Worm (Caenorhabditis elegans) whole organism, mixed stage, embryonic: ENCODE measurements around the gene ace-1.

Experiments used
- M03D4.4 ChIP-seq: sonication (generic microtip); optimal IDR thresholded peaks from 2 replicates; lab custom pipeline; 2017; ENCODE audit warnings: mild to moderate bottlenecking, missing genetic modification characterization, missing compliant biosample characterization
- bed-3 ChIP-seq: fragments of 200-800 bp; sonication (Bioruptor generic); optimal IDR thresholded peaks from 3 replicates; lab custom pipeline; 2018; ENCODE audit warnings: mild to moderate bottlenecking, missing genetic modification characterization, moderate library complexity, missing compliant biosample characterization
- blmp-1 ChIP-seq: fragments of 150-350 bp; optimal IDR thresholded peaks from 2 replicates; lab custom pipeline; 2014; ENCODE audit warnings: missing biosample characterization, missing genetic modification characterization
- ceh-39 ChIP-seq: fragments of 150-350 bp; optimal IDR thresholded peaks from 2 replicates; lab custom pipeline; 2014; ENCODE audit warnings: missing biosample characterization, missing genetic modification characterization
- ceh-43 ChIP-seq: fragments of 200-800 bp; sonication (Bioruptor generic); optimal IDR thresholded peaks from 2 replicates; lab custom pipeline; 2018; ENCODE audit warnings: mild to moderate bottlenecking, missing genetic modification characterization, moderate library complexity, missing compliant biosample characterization
- ceh-83 ChIP-seq: fragments of 200-800 bp; sonication (Bioruptor generic); optimal IDR thresholded peaks from 2 replicates; lab custom pipeline; 2018; ENCODE audit warnings: mild to moderate bottlenecking, missing genetic modification characterization, missing compliant biosample characterization
- ces-1 ChIP-seq: fragments of 150-350 bp; optimal IDR thresholded peaks from 2 replicates; lab custom pipeline; 2014; ENCODE audit warnings: missing biosample characterization, missing genetic modification reagents, missing genetic modification characterization
- cnd-1 ChIP-seq: fragments of 200-800 bp; sonication (Bioruptor generic); optimal IDR thresholded peaks from 2 replicates; lab custom pipeline; 2018; ENCODE audit warnings: mild to moderate bottlenecking, missing genetic modification characterization, missing compliant biosample characterization
- drap-1 ChIP-seq: fragments of 200-800 bp; sonication (Bioruptor generic); optimal IDR thresholded peaks from 3 replicates; lab custom pipeline; 2018; ENCODE audit warnings: mild to moderate bottlenecking, missing genetic modification characterization, missing compliant biosample characterization
- elt-1 ChIP-seq: sonication (generic microtip); optimal IDR thresholded peaks from 2 replicates; lab custom pipeline; 2017; ENCODE audit warnings: missing genetic modification characterization, mild to moderate bottlenecking, missing compliant biosample characterization, antibody characterized with exemption, moderate library complexity, borderline replicate concordance; ENCODE audit not compliant: insufficient read depth
- elt-3 ChIP-seq: fragments of 150-350 bp; optimal IDR thresholded peaks from 2 replicates; lab custom pipeline; 2014; ENCODE audit warnings: missing biosample characterization, missing genetic modification characterization
- flh-1 ChIP-seq: fragments of 200-800 bp; sonication (Bioruptor generic); optimal IDR thresholded peaks from 2 replicates; lab custom pipeline; 2018; ENCODE audit warnings: mild to moderate bottlenecking, missing genetic modification characterization, moderate library complexity, missing compliant biosample characterization
- ham-2 ChIP-seq: fragments of 200-800 bp; sonication (Bioruptor generic); optimal IDR thresholded peaks from 2 replicates; lab custom pipeline; 2018; ENCODE audit warnings: mild to moderate bottlenecking, missing genetic modification characterization, missing compliant biosample characterization
- hlh-1 ChIP-seq: fragments of 150-350 bp; optimal IDR thresholded peaks from 2 replicates; lab custom pipeline; 2014; ENCODE audit warnings: missing biosample characterization, missing genetic modification reagents, missing genetic modification characterization
- lin-13 ChIP-seq: fragments of 150-350 bp; optimal IDR thresholded peaks from 2 replicates; lab custom pipeline; 2014; ENCODE audit warnings: missing biosample characterization, missing genetic modification characterization
- lin-32 ChIP-seq: fragments of 200-800 bp; sonication (Bioruptor generic); optimal IDR thresholded peaks from 2 replicates; lab custom pipeline; 2018; ENCODE audit warnings: mild to moderate bottlenecking, missing genetic modification characterization, missing compliant biosample characterization
- mep-1 ChIP-seq: fragments of 150-350 bp; optimal IDR thresholded peaks from 2 replicates; lab custom pipeline; 2017; ENCODE audit warnings: missing biosample characterization, missing genetic modification reagents, missing genetic modification characterization, inconsistent platforms
- mls-2 ChIP-seq: sonication (generic microtip); optimal IDR thresholded peaks from 2 replicates; lab custom pipeline; 2016; ENCODE audit warnings: mild to moderate bottlenecking, missing genetic modification characterization, moderate library complexity, missing compliant biosample characterization
- nhr-2 ChIP-seq: fragments of 150-350 bp; optimal IDR thresholded peaks from 2 replicates; lab custom pipeline; 2014; ENCODE audit warnings: missing biosample characterization, missing genetic modification characterization
- nhr-237 ChIP-seq: fragments of 150-350 bp; optimal IDR thresholded peaks from 2 replicates; lab custom pipeline; 2014; ENCODE audit warnings: missing biosample characterization, missing genetic modification characterization
- nhr-28 ChIP-seq: fragments of 150-350 bp; optimal IDR thresholded peaks from 2 replicates; lab custom pipeline; 2014; ENCODE audit warnings: missing biosample characterization, missing genetic modification characterization
- pha-4 ChIP-seq: fragments of 150-350 bp; optimal IDR thresholded peaks from 2 replicates; lab custom pipeline; 2018; ENCODE audit warnings: missing biosample characterization, missing genetic modification reagents, missing genetic modification characterization
- sem-2 ChIP-seq: fragments of 200-800 bp; sonication (Bioruptor generic); optimal IDR thresholded peaks from 2 replicates; lab custom pipeline; 2018; ENCODE audit warnings: mild to moderate bottlenecking, missing genetic modification characterization, missing compliant biosample characterization
- snpc-4 ChIP-seq: fragments of 150-350 bp; optimal IDR thresholded peaks from 2 replicates; lab custom pipeline; 2014; ENCODE audit warnings: missing biosample characterization, missing genetic modification characterization
- sptf-1 ChIP-seq: sonication (generic microtip); optimal IDR thresholded peaks from 2 replicates; lab custom pipeline; 2017; ENCODE audit warnings: mild to moderate bottlenecking, missing genetic modification characterization, moderate library complexity, missing compliant biosample characterization
- tbx-8 ChIP-seq: fragments of 200-800 bp; sonication (Bioruptor generic); optimal IDR thresholded peaks from 2 replicates; lab custom pipeline; 2018; ENCODE audit warnings: mild to moderate bottlenecking, missing genetic modification characterization, moderate library complexity, missing compliant biosample characterization
- unc-120 ChIP-seq: sonication (generic microtip); optimal IDR thresholded peaks from 2 replicates; lab custom pipeline; 2017; ENCODE audit warnings: missing genetic modification characterization, missing compliant biosample characterization; ENCODE audit not compliant: poor library complexity, severe bottlenecking
- unc-39 ChIP-seq: fragments of 150-350 bp; optimal IDR thresholded peaks from 2 replicates; lab custom pipeline; 2014; ENCODE audit warnings: missing biosample characterization, missing genetic modification characterization
- unc-62 ChIP-seq: fragments of 150-350 bp; optimal IDR thresholded peaks from 2 replicates; lab custom pipeline; 2014; ENCODE audit warnings: missing biosample characterization, missing genetic modification reagents, missing genetic modification characterization
- zip-8 ChIP-seq: fragments of 150-350 bp; optimal IDR thresholded peaks from 2 replicates; lab custom pipeline; 2014; ENCODE audit warnings: missing biosample characterization, missing genetic modification characterization
- ztf-11 ChIP-seq: fragments of 150-350 bp; optimal IDR thresholded peaks from 2 replicates; lab custom pipeline; 2014; ENCODE audit warnings: missing biosample characterization, missing genetic modification characterization

ace-1 gene

DNA sequence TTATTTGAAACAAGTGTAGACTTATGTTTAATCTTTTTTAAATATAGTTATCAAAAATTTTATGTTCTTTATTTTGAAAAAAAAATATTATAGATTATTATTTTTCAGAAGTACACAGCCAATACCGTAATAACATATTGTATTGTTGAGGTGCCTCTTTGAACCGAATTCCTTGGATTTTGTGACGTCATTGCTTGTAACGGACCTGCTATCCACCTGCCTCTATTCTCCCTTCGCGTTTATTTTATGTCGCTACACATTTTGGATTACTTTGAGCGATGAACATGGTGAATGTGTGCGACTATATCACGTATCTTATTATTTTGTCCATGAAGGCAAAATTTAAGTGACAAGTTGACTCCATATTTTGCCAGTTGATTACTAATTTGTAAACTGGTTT is 39.9 kb upstream of the ace-1 start:
- TF ChIP-seq zip-8 (tag; lab: Kevin White, UChicago) (peak; percentile 8), mls-2 (no peak)

ce11 chrX:16328328-16328727 is 38.8 kb upstream of the ace-1 start, which contains the start of gene C11G6.2:
TSS of gene C11G6.2 (plus strand) at chrX:16328628.
- TF ChIP-seq blmp-1 (no peak), nhr-2 (no peak), mls-2 (no peak), ces-1 (GFP tag; lab: Kevin White, UChicago) (no peak), ham-2 (no peak), elt-3 (no peak), unc-39 (tag; lab: Kevin White, UChicago) (no peak), nhr-237 (tag; lab: Kevin White, UChicago) (no peak), sptf-1 (tag; lab: Kevin White, UChicago) (no peak), unc-120 (no peak), bed-3 (no peak), nhr-28 (no peak)

ce11 chrX:16331425-16331824 is 35.7 kb upstream of the ace-1 start:
- TF ChIP-seq unc-39 (tag; lab: Kevin White, UChicago) (no peak), elt-1 (tag; lab: Kevin White, UChicago) (no peak), sem-2 (GFP tag; lab: Kevin White, UChicago) (no peak), hlh-1 (tag; lab: Kevin White, UChicago) (no peak), cnd-1 (tag; lab: Kevin White, UChicago) (no peak)
- TF ChIP-seq, all 35 proteins: peak for 0

ce11 chrX:16331932-16332485 is 35.1 kb upstream of the ace-1 start, which contains the start of gene taf-3:
TSS of gene taf-3 (plus strand) at chrX:16332435.
- TF ChIP-seq unc-62 (GFP tag; lab: Kevin White, UChicago) (peak; percentile 54), ceh-83 (GFP tag; lab: Kevin White, UChicago) (no peak), ces-1 (GFP tag; lab: Kevin White, UChicago) (peak; percentile 64), pha-4 (tag; lab: Kevin White, UChicago) (peak; percentile 94), elt-3 (no peak), mep-1 (tag; lab: Kevin White, UChicago) (peak; percentile 74), mls-2 (no peak), nhr-2 (peak; percentile 15), hlh-1 (tag; lab: Kevin White, UChicago) (peak; percentile 71), unc-39 (tag; lab: Kevin White, UChicago) (no peak), nhr-28 (no peak), ztf-11 (tag; lab: Kevin White, UChicago) (no peak), ham-2 (peak; percentile 56)

- TF ChIP-seq snpc-4 (tag; lab: Kevin White, UChicago): no peak
- no peak for TF ChIP-seq pha-4 (tag; lab: Kevin White, UChicago)
- no peak for TF ChIP-seq zip-8 (tag; lab: Kevin White, UChicago)
- no peak for TF ChIP-seq nhr-2
- no peak for TF ChIP-seq blmp-1
- no peak for TF ChIP-seq unc-39 (tag; lab: Kevin White, UChicago)
- no peak for TF ChIP-seq ceh-39 (tag; lab: Kevin White, UChicago)
- no peak for TF ChIP-seq lin-13
- no peak for TF ChIP-seq drap-1 (GFP tag; lab: Kevin White, UChicago)
Measured at ce11 chrX:16335396-16335795, 31.7 kb upstream of the ace-1 start.

DNA sequence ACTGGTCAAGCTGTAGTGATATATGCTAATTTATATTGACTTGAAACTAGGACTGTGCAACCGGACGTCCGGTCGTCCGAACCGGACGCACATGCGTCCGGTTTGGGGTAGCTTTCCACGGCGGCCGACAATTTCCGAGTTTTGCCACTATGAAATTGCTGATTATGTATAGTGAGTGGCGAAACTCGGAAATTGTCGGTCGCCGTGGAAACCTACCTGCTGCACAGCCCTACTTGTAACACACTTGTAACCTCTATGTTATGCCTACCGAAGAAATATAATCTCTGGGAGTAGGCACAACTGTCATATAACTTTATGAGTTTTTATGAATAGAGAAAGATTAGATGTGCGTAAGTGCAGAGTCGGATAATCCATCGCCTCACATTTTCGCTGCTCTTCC is 30.2 kb upstream of the ace-1 start:
- TF ChIP-seq mep-1 (tag; lab: Kevin White, UChicago): no peak
- TF ChIP-seq nhr-237 (tag; lab: Kevin White, UChicago): no peak
- no peak for TF ChIP-seq ztf-11 (tag; lab: Kevin White, UChicago)
- no peak for TF ChIP-seq tbx-8 (GFP tag; lab: Kevin White, UChicago)
- no peak for TF ChIP-seq snpc-4 (tag; lab: Kevin White, UChicago)
- TF ChIP-seq ceh-43 (GFP tag; lab: Kevin White, UChicago): no peak
- no peak for TF ChIP-seq mls-2
- TF ChIP-seq ham-2: no peak
- no peak for TF ChIP-seq unc-62 (GFP tag; lab: Kevin White, UChicago)
- no peak for TF ChIP-seq sptf-1 (tag; lab: Kevin White, UChicago)
- TF ChIP-seq M03D4.4: no peak
- no peak for TF ChIP-seq hlh-1 (tag; lab: Kevin White, UChicago)
- TF ChIP-seq nhr-2: no peak
- TF ChIP-seq ces-1 (GFP tag; lab: Kevin White, UChicago): no peak
- no peak for TF ChIP-seq cnd-1 (tag; lab: Kevin White, UChicago)
- no peak for TF ChIP-seq zip-8 (tag; lab: Kevin White, UChicago)
- no peak for TF ChIP-seq bed-3
- no peak for TF ChIP-seq lin-32 (GFP tag; lab: Kevin White, UChicago)
- TF ChIP-seq flh-1 (GFP tag; lab: Kevin White, UChicago): no peak
